Worm (Caenorhabditis elegans) whole organism, late embryonic: ENCODE measurements around the gene gst-1.

ENCODE experiments used
- ahr-1 ChIP-seq: sonication (generic microtip); optimal IDR thresholded peaks from 2 replicates; lab custom pipeline; 2016; ENCODE audit warnings: missing genetic modification characterization, missing compliant biosample characterization
- fax-1 ChIP-seq: sonication (generic microtip); optimal IDR thresholded peaks from 2 replicates; lab custom pipeline; 2016; ENCODE audit warnings: missing genotype, missing genetic modification characterization, missing compliant biosample characterization
- tbx-7 ChIP-seq: sonication (generic microtip); optimal IDR thresholded peaks from 2 replicates; lab custom pipeline; 2016; ENCODE audit warnings: missing genotype, missing genetic modification characterization, missing compliant biosample characterization
- unc-55 ChIP-seq: sonication (generic microtip); optimal IDR thresholded peaks from 2 replicates; lab custom pipeline; 2017; ENCODE audit warnings: missing biosample characterization, missing genetic modification reagents, missing genetic modification characterization

DNA sequence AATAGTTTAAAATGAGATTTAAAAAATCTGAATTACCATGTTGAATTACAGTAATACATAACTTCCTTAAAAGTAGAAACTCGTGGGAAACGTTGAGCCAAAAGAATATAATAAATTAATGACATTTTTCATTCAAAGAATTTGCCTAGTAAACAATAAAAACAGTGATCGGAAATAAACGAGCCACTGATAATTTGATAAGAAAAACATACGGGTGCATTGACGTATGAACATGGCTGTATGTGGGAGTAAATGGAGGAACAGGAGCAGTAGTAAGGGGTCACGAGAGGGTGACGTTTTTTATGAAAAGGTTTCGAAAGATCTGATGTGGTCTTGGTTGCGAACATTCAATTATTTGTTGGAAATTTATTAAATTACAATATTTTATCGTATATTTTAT, 28.3 kb upstream of the gst-1 start:
- TF ChIP-seq ahr-1 = no peak
- TF ChIP-seq unc-55 (GFP tag; lab: Kevin White, UChicago) = no peak
- no peak for TF ChIP-seq tbx-7 (tag; lab: Kevin White, UChicago)
- no peak for TF ChIP-seq fax-1
